Fruit fly (Drosophila melanogaster): ENCODE measurements around the gene CG6013.

CG6013 gene

DNA sequence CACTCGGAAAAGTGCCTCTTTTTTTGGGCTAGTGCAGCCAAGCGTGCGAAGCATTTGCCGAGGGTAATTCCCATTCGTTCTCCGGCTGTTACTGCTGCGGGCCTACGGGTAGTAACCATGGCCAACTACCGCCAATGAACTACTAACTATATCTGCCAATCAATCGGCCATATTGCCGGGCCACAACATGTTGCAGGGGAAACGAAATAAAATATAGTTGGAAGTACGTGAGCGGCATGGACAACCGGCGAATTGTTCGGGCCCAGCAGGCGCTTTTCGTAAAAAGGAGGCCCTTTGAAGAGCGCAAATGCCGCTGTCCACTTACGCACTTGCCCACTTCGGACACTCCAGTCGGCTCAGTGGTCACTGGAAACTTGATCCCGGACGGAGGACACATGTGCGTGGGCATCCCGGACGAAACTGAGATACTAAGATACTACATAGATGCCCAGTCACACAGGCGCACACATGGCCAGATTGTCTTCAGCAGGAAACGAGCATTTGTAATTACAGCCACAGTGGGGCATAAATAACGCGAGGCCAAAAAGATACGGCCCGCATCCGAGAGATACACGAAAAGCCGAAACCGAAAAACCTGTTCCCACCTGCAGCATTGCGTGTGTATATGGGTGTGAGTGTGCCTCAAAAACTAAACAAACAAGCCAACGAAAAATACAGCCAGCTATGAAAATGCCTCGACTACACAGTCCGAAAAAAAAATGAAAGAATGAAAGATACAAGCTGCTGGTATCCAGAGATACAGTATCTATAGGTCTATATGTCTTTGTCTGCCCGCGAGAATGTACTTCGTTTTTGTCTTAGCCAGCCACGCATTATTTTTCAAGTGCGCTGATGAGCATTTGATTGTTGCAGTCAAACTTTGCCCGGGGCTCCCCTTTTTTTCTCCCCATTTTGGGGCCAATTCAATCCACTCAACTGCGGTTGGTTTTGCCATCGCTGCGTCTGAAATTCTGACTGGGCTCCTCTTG is 43.6 kb upstream of the CG6013 start (continued):
- TF ChIP-seq bcd (GFP tag; optimal IDR thresholded peaks at IDR 0.05) (no peak), CG9727 (GFP tag; optimal IDR thresholded peaks at IDR 0.05) (peak; percentile 5), caup (GFP tag; optimal IDR thresholded peaks at IDR 0.05; ENCODE audit: severe bottlenecking) (no peak), dmrt11E (tag; optimal IDR thresholded peaks at IDR 0.05) (no peak), CG15073 (GFP tag; optimal IDR thresholded peaks at IDR 0.05) (no peak), CG6791 (GFP tag; IDR thresholded peaks at IDR 0.05; ENCODE audit: partially characterized antibody) (no peak), Hand (GFP tag; optimal IDR thresholded peaks at IDR 0.05) (no peak), CG9932 (GFP tag; IDR thresholded peaks at IDR 0.05) (no peak), CG18619 (GFP tag; optimal IDR thresholded peaks at IDR 0.05) (no peak), CG2202 (tag; optimal IDR thresholded peaks at IDR 0.05) (peak; percentile 8), CG12659 (GFP tag; optimal IDR thresholded peaks at IDR 0.05) (peak; percentile 23), CG8765 (GFP tag; IDR thresholded peaks at IDR 0.05) (no peak), fu2 (GFP tag; optimal IDR thresholded peaks at IDR 0.05) (no peak), Tbp (GFP tag; optimal IDR thresholded peaks at IDR 0.05) (no peak), B-H2 (GFP tag; optimal IDR thresholded peaks at IDR 0.05) (no peak), H15 (GFP tag; IDR thresholded peaks at IDR 0.05) (no peak), ranshi (GFP tag; IDR thresholded peaks at IDR 0.05) (peak; percentile 3; the same call in 1 of the 2 replicates), CG11560 (tag; IDR thresholded peaks at IDR 0.05) (no peak), CG43689 (GFP tag; IDR thresholded peaks at IDR 0.05) (no peak), CG1602 (GFP tag; optimal IDR thresholded peaks at IDR 0.05) (peak; percentile 3), YL-1 (GFP tag; optimal IDR thresholded peaks at IDR 0.05) (no peak), ara (GFP tag; IDR thresholded peaks at IDR 0.05) (0 out of 2 replicates have a peak, but pooled peaks have one; percentile 22), CG11723 (GFP tag; optimal IDR thresholded peaks at IDR 0.05) (no peak), pita (GFP tag; optimal IDR thresholded peaks at IDR 0.05) (no peak), CG16863 (GFP tag; optimal IDR thresholded peaks at IDR 0.05) (no peak), HLHmδ (GFP tag; optimal IDR thresholded peaks at IDR 0.05) (no peak), CG12769 (tag; optimal IDR thresholded peaks at IDR 0.05) (peak; percentile 35), dpn (GFP tag; optimal IDR thresholded peaks at IDR 0.05) (peak in 1 of 2 experiments; percentile 15), otp (GFP tag; IDR thresholded peaks at IDR 0.05) (no peak), ash1 (GFP tag; optimal IDR thresholded peaks at IDR 0.05) (no peak), CG15269 (tag; optimal IDR thresholded peaks at IDR 0.05) (peak; percentile 32), sqz (GFP tag; optimal IDR thresholded peaks at IDR 0.05) (peak; percentile 34), Bgb (GFP tag; IDR thresholded peaks at IDR 0.05; ENCODE audit: partially characterized antibody) (no peak), chinmo (GFP tag; IDR thresholded peaks at IDR 0.05; ENCODE audit: partially characterized antibody) (0 out of 4 replicates have a peak, but pooled peaks have one; percentile 59), CG1024 (GFP tag; IDR thresholded peaks at IDR 0.05) (no peak), CG16813 (GFP tag; IDR thresholded peaks at IDR 0.05; ENCODE audit: partially characterized antibody) (no peak), CG1647 (GFP tag; optimal IDR thresholded peaks at IDR 0.05) (no peak), tin (GFP tag; optimal IDR thresholded peaks at IDR 0.05) (peak; percentile 31), CG12299 (tag; optimal IDR thresholded peaks at IDR 0.05) (no peak), CG12942 (GFP tag; optimal IDR thresholded peaks at IDR 0.05) (no peak), emc (GFP tag; optimal IDR thresholded peaks at IDR 0.05) (no peak), HmgZ (tag; optimal IDR thresholded peaks at IDR 0.05) (no peak), CG4360 (GFP tag; IDR thresholded peaks at IDR 0.05) (0 out of 2 replicates have a peak, but pooled peaks have one; percentile 20), Asciz (GFP tag; optimal IDR thresholded peaks at IDR 0.05) (peak; percentile 3), CG14965 (GFP tag; optimal IDR thresholded peaks at IDR 0.05; ENCODE audit: borderline replicate concordance) (peak; percentile 30), CG8944 (GFP tag; optimal IDR thresholded peaks at IDR 0.05) (peak; percentile 5), Sox100B (GFP tag; optimal IDR thresholded peaks at IDR 0.05) (peak; percentile 41), ftz-f1 (GFP tag; optimal IDR thresholded peaks at IDR 0.05) (no peak)

Data from whole organism, embryonic.